Worm (Caenorhabditis elegans) whole organism, L3 larva: ENCODE results near the gene blos-7.

Source experiments
- egl-5 ChIP-seq: fragments of 150-350 bp; optimal IDR thresholded peaks from 2 replicates; lab custom pipeline; 2017; ENCODE audit warnings: missing biosample characterization, missing genetic modification reagents, missing genetic modification characterization, inconsistent platforms
- fkh-10 ChIP-seq: sonication (generic microtip); optimal IDR thresholded peaks from 2 replicates; lab custom pipeline; 2017; ENCODE audit warnings: missing biosample characterization, missing genetic modification reagents, missing genetic modification characterization
- lin-15B ChIP-seq: fragments of 150-350 bp; optimal IDR thresholded peaks from 2 replicates; lab custom pipeline; 2014; ENCODE audit warnings: missing biosample characterization, missing genetic modification characterization
- mdl-1 ChIP-seq: fragments of 150-350 bp; optimal IDR thresholded peaks from 2 replicates; lab custom pipeline; 2014; ENCODE audit warnings: missing biosample characterization, missing genetic modification characterization
- nhr-11 ChIP-seq: fragments of 150-350 bp; optimal IDR thresholded peaks from 2 replicates; lab custom pipeline; 2014; ENCODE audit warnings: missing biosample characterization, missing genetic modification characterization
- nhr-23 ChIP-seq: fragments of 150-350 bp; optimal IDR thresholded peaks from 2 replicates; lab custom pipeline; 2014; ENCODE audit warnings: missing biosample characterization, missing genetic modification reagents, missing genetic modification characterization
- pha-4 ChIP-seq: fragments of 150-350 bp; optimal IDR thresholded peaks from 2 replicates; lab custom pipeline; 2014; ENCODE audit warnings: missing biosample characterization, missing genetic modification reagents, missing genetic modification characterization
- pqm-1 ChIP-seq: fragments of 150-350 bp; optimal IDR thresholded peaks from 2 replicates; lab custom pipeline; 2017; ENCODE audit warnings: missing biosample characterization, missing genetic modification characterization, inconsistent platforms
- snpc-4 ChIP-seq: fragments of 150-350 bp; optimal IDR thresholded peaks from 2 replicates; lab custom pipeline; 2014; ENCODE audit warnings: missing biosample characterization, missing genetic modification characterization
- unc-39 ChIP-seq: sonication (generic microtip); optimal IDR thresholded peaks from 4 replicates; lab custom pipeline; 2017; ENCODE audit warnings: missing biosample characterization, missing genetic modification characterization
- ztf-4 ChIP-seq: fragments of 150-350 bp; optimal IDR thresholded peaks from 2 replicates; lab custom pipeline; 2014; ENCODE audit warnings: missing biosample characterization, missing genetic modification characterization

DNA sequence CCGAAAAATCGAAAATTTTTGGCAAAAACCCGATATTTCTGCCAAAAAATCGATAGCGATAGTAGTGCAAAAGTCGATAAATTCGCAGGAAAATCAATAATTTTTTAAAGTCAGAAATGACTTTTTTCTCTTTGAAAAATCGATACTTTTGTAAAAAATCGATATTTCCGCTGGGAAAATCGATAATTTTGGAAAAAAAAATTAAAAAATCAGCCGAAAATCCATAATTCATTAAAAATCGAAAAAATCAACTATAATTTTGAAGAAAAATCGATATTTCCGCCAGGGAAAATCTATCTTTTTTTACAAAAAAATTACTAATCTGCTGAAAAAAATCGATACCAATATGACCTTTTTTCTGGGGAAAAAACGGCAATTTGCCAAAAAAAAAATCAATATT, 51.2 kb downstream of the blos-7 start:
- TF ChIP-seq mdl-1 (tag; lab: Kevin White, UChicago) (no peak), ztf-4 (tag; lab: Kevin White, UChicago) (no peak), pqm-1 (no peak), snpc-4 (tag; lab: Kevin White, UChicago) (no peak), lin-15B (no peak), nhr-11 (no peak), egl-5 (tag; lab: Kevin White, UChicago) (no peak), fkh-10 (GFP tag; lab: Kevin White, UChicago) (no peak), pha-4 (no peak), unc-39 (tag; lab: Kevin White, UChicago) (no peak), nhr-23 (no peak)
